Fruit fly (Drosophila melanogaster): ENCODE data around the gene lz.
A peak's percentile ranks its signal among the peaks of the same experiment; 100 is the strongest.

Gene lz

DNA sequence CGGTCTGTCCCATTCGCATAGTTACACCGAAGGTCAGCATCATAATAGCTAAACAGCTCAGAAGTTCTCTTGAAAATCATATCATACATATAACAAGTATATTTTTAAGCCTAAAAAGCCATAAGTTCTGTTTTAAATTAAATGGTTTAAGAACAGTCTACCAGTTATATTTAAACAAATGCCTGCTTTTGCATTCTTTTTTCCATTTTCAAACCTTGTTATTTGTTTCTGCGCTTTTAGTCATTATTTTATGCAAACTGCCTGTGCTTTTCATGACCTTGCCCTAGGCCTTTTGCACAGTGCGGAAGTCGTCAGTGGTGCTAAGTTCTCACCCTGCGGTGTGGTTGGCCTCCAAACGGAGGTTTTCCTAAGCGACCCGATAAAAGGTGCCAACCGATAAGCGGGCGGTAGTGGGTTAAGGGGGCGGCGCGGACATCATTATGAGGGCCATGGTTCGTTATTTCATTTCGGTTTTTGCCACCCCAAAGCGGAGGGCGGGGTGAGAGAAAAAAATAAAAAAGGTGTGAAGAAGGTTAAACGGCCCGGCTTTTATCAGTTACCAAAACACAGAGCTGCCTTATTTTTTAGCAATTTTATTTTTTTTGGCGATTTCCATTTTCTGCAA lies 60.1 kb downstream of the lz start (continued):
- TF ChIP-seq CG13287 (GFP tag; IDR thresholded peaks at IDR 0.05; ENCODE audit: partially characterized antibody) (no peak), jigr1 (GFP tag; IDR thresholded peaks at IDR 0.05) (no peak), al (GFP tag; IDR thresholded peaks at IDR 0.05) (peak; percentile 51), Antp (GFP tag; optimal IDR thresholded peaks at IDR 0.05) (peak; percentile 35), zen (tag; optimal IDR thresholded peaks at IDR 0.05) (no peak), sens (GFP tag) (peak; percentile 78), Fer2 (tag; optimal IDR thresholded peaks at IDR 0.05) (peak; percentile 33), CG4360 (GFP tag; IDR thresholded peaks at IDR 0.05) (no peak), kah (GFP tag; optimal IDR thresholded peaks at IDR 0.05) (no peak), CG11504 (tag; optimal IDR thresholded peaks at IDR 0.05) (peak; percentile 70), CG10462 (GFP tag; optimal IDR thresholded peaks at IDR 0.05) (no peak), en (GFP tag; optimal IDR thresholded peaks at IDR 0.05) (peak; percentile 4), CG9932 (GFP tag; IDR thresholded peaks at IDR 0.05) (peak; percentile 53; the same call in 1 of the 2 replicates), CG8478 (optimal IDR thresholded peaks at IDR 0.05) (no peak), br (optimal IDR thresholded peaks at IDR 0.05) (no peak), inv (GFP tag; IDR thresholded peaks at IDR 0.05; ENCODE audit: partially characterized antibody) (no peak), Dip2 (GFP tag; IDR thresholded peaks at IDR 0.05) (no peak), CG13296 (GFP tag; optimal IDR thresholded peaks at IDR 0.05) (peak; percentile 59), Ets97D (GFP tag; optimal IDR thresholded peaks at IDR 0.05) (no peak), dm (GFP tag; optimal IDR thresholded peaks at IDR 0.05) (no peak), CG13775 (GFP tag; optimal IDR thresholded peaks at IDR 0.05) (peak; percentile 65), CG17385 (GFP tag; optimal IDR thresholded peaks at IDR 0.05) (peak; percentile 55), pros (GFP tag; optimal IDR thresholded peaks at IDR 0.05) (no peak), CG17359 (tag; optimal IDR thresholded peaks at IDR 0.05) (peak; percentile 42), CG14014 (GFP tag; IDR thresholded peaks at IDR 0.05) (peak; percentile 39; the same call in 1 of the 2 replicates), mam (GFP tag; optimal IDR thresholded peaks at IDR 0.05) (peak; percentile 58), Asciz (GFP tag; optimal IDR thresholded peaks at IDR 0.05) (no peak), run (tag; optimal IDR thresholded peaks at IDR 0.05) (no peak), Ets65A (GFP tag) (peak; percentile 96), unc-4 (GFP tag; IDR thresholded peaks at IDR 0.05; ENCODE audit: partially characterized antibody) (no peak), CG2202 (tag; optimal IDR thresholded peaks at IDR 0.05) (no peak), bigmax (GFP tag; optimal IDR thresholded peaks at IDR 0.05) (no peak), Aef1 (GFP tag; IDR thresholded peaks at IDR 0.05) (peak; percentile 37; the same call in 1 of the 3 replicates), CG2875 (GFP tag; optimal IDR thresholded peaks at IDR 0.05) (no peak), sug (tag; optimal IDR thresholded peaks at IDR 0.05) (peak; percentile 67), Bteb2 (GFP tag; optimal IDR thresholded peaks at IDR 0.05) (no peak), pfk (GFP tag; optimal IDR thresholded peaks at IDR 0.05) (no peak), CG14965 (GFP tag; optimal IDR thresholded peaks at IDR 0.05; ENCODE audit: borderline replicate concordance) (no peak), CG7963 (GFP tag; IDR thresholded peaks at IDR 0.05; ENCODE audit: partially characterized antibody) (no peak), kni (GFP tag; optimal IDR thresholded peaks at IDR 0.05) (no peak), ERR (GFP tag; optimal IDR thresholded peaks at IDR 0.05) (peak; percentile 28), Doc3 (GFP tag; IDR thresholded peaks at IDR 0.05; ENCODE audit: partially characterized antibody) (no peak), CG5245 (GFP tag; optimal IDR thresholded peaks at IDR 0.05) (no peak), HHEX (GFP tag; optimal IDR thresholded peaks at IDR 0.05) (peak; percentile 70), abd-A (tag; optimal IDR thresholded peaks at IDR 0.05) (no peak), CG8765 (GFP tag; IDR thresholded peaks at IDR 0.05) (no peak), fd102C (GFP tag; optimal IDR thresholded peaks at IDR 0.05) (no peak), seq (GFP tag; IDR thresholded peaks at IDR 0.05) (no peak), CG7556 (GFP tag; optimal IDR thresholded peaks at IDR 0.05) (peak; percentile 62), ato (GFP tag; IDR thresholded peaks at IDR 0.05; ENCODE audit: partially characterized antibody) (no peak), CG14710 (tag; optimal IDR thresholded peaks at IDR 0.05) (no peak)

Measured in whole organism, embryonic.